Fruit fly (Drosophila melanogaster): ENCODE data around the gene Acbp4.

Acbp4 gene

dm6 chr3L:7133699-7134655, 5.9 kb upstream of the Acbp4 start, which contains the start of gene melt (continued):
- TF ChIP-seq CG6854 (GFP tag; optimal IDR thresholded peaks at IDR 0.05) (peak; percentile 77), eg (GFP tag; IDR thresholded peaks at IDR 0.05) (peak; percentile 72), CG11762 (GFP tag; optimal IDR thresholded peaks at IDR 0.05; ENCODE audit: insufficient read depth) (peak; percentile 82), CG10631 (GFP tag; optimal IDR thresholded peaks at IDR 0.05) (peak; percentile 87), CG7368 (GFP tag; optimal IDR thresholded peaks at IDR 0.05) (peak; percentile 80), CG15336 (GFP tag; IDR thresholded peaks at IDR 0.05) (peak; percentile 88), Blimp-1 (GFP tag; optimal IDR thresholded peaks at IDR 0.05) (peak; percentile 70), dsx (GFP tag; optimal IDR thresholded peaks at IDR 0.05; ENCODE audit: poor library complexity, severe bottlenecking) (peak; percentile 68), Gug (GFP tag; IDR thresholded peaks at IDR 0.05) (peak; percentile 59), svp (GFP tag) (peak; percentile 97), pdm3 (GFP tag; optimal IDR thresholded peaks at IDR 0.05) (peak; percentile 91), CG32006 (GFP tag; optimal IDR thresholded peaks at IDR 0.05) (peak; percentile 95), Sox15 (GFP tag; optimal IDR thresholded peaks at IDR 0.05) (peak; percentile 89)

- no peak for TF ChIP-seq lz (GFP tag; optimal IDR thresholded peaks at IDR 0.05)
- TF ChIP-seq fd59A (GFP tag; optimal IDR thresholded peaks at IDR 0.05): no peak
- no peak for TF ChIP-seq Lpt (GFP tag; optimal IDR thresholded peaks at IDR 0.05)
- no peak for TF ChIP-seq net (GFP tag; optimal IDR thresholded peaks at IDR 0.05)
- TF ChIP-seq CG16779 (tag; optimal IDR thresholded peaks at IDR 0.05): no peak
- TF ChIP-seq CG11294 (GFP tag; IDR thresholded peaks at IDR 0.05): no peak
- no peak for TF ChIP-seq CG6276 (GFP tag; optimal IDR thresholded peaks at IDR 0.05)
- no peak for TF ChIP-seq eg (GFP tag; IDR thresholded peaks at IDR 0.05)
- TF ChIP-seq Ets96B (tag; optimal IDR thresholded peaks at IDR 0.05): no peak
- TF ChIP-seq fd85E (GFP tag; optimal IDR thresholded peaks at IDR 0.05): no peak
- no peak for TF ChIP-seq CG11902 (GFP tag; optimal IDR thresholded peaks at IDR 0.05)
- TF ChIP-seq CG15336 (GFP tag; IDR thresholded peaks at IDR 0.05): no peak
- no peak for TF ChIP-seq CG3032 (tag; optimal IDR thresholded peaks at IDR 0.05)
- TF ChIP-seq CG6854 (GFP tag; optimal IDR thresholded peaks at IDR 0.05): no peak
- no peak for TF ChIP-seq Gug (GFP tag; IDR thresholded peaks at IDR 0.05)
- no peak for TF ChIP-seq CG11762 (GFP tag; optimal IDR thresholded peaks at IDR 0.05; ENCODE audit: insufficient read depth)
- TF ChIP-seq CG6808 (GFP tag; optimal IDR thresholded peaks at IDR 0.05): no peak
- TF ChIP-seq spab (GFP tag; optimal IDR thresholded peaks at IDR 0.05): no peak
- no peak for TF ChIP-seq CG3919 (GFP tag; optimal IDR thresholded peaks at IDR 0.05)
- TF ChIP-seq dsx (GFP tag; optimal IDR thresholded peaks at IDR 0.05; ENCODE audit: poor library complexity, severe bottlenecking): no peak
Observed at dm6 chr3L:7132593-7132992, 4.5 kb upstream of the Acbp4 start.

dm6 chr3L:7131447-7131983, 3.5 kb upstream of the Acbp4 start, which contains the start of gene Acbp2:
Acbp2 (plus strand) TSS chr3L:7131863.
- TF ChIP-seq CG6854 (GFP tag; optimal IDR thresholded peaks at IDR 0.05): peak; percentile 23
- peak; percentile 75 for TF ChIP-seq vri (GFP tag; optimal IDR thresholded peaks at IDR 0.05)
- TF ChIP-seq Sox15 (GFP tag; optimal IDR thresholded peaks at IDR 0.05): no peak
- no peak for TF ChIP-seq dsx (GFP tag; optimal IDR thresholded peaks at IDR 0.05; ENCODE audit: poor library complexity, severe bottlenecking)
- peak; percentile 9 for TF ChIP-seq net (GFP tag; optimal IDR thresholded peaks at IDR 0.05)
- TF ChIP-seq CG11294 (GFP tag; IDR thresholded peaks at IDR 0.05): no peak
- TF ChIP-seq CG1621 (tag; optimal IDR thresholded peaks at IDR 0.05): no peak
- TF ChIP-seq Eip78C (GFP tag): peak; percentile 28
- no peak for TF ChIP-seq CG15336 (GFP tag; IDR thresholded peaks at IDR 0.05)
- TF ChIP-seq Blimp-1 (GFP tag; optimal IDR thresholded peaks at IDR 0.05): no peak
- peak; percentile 2 for TF ChIP-seq CG3919 (GFP tag; optimal IDR thresholded peaks at IDR 0.05)
- peak; percentile 97 for TF ChIP-seq svp (GFP tag)

dm6 chr3L:7130574-7130973, 2.5 kb upstream of the Acbp4 start, which contains the start of gene Acbp3:
Acbp3 (plus strand) TSS chr3L:7130874.
- peak; percentile 3 for TF ChIP-seq Eip78C (GFP tag)
- no peak for TF ChIP-seq CG11762 (GFP tag; optimal IDR thresholded peaks at IDR 0.05; ENCODE audit: insufficient read depth)
- TF ChIP-seq eg (GFP tag; IDR thresholded peaks at IDR 0.05): no peak
